Fruit fly (Drosophila melanogaster) whole organism, prepupa: ENCODE measurements around the gene Pex11c.

Experiments used
- Blimp-1 ChIP-seq: fragments of 200-800 bp; sonication (Bioruptor generic); optimal IDR thresholded peaks from 3 replicates; lab custom pipeline; 2017; ENCODE audit warnings: missing biosample characterization, missing genetic modification characterization, mild to moderate bottlenecking, moderate library complexity, missing genetic modification reagents
- CG10669 ChIP-seq: fragments of 200-800 bp; sonication (Bioruptor generic); optimal IDR thresholded peaks from 3 replicates; lab custom pipeline; 2018; ENCODE audit warnings: missing biosample characterization, mild to moderate bottlenecking, missing genetic modification characterization, moderate library complexity
- CG11294 ChIP-seq: fragments of 200-800 bp; sonication (Bioruptor generic); IDR thresholded peaks from 2 replicates; pipeline ENCODE4 v1.3.6; 2022; ENCODE audit warnings: missing biosample characterization, missing genetic modification characterization
- CG11762 ChIP-seq: fragments of 200-800 bp; sonication (Bioruptor generic); optimal IDR thresholded peaks from 3 replicates; lab custom pipeline; 2016; ENCODE audit warnings: missing biosample characterization, missing genetic modification characterization; ENCODE audit not compliant: insufficient read depth
- CG11902 ChIP-seq: fragments of 200-800 bp; sonication (Bioruptor generic); optimal IDR thresholded peaks from 3 replicates; lab custom pipeline; 2016; ENCODE audit warnings: missing biosample characterization, missing genetic modification characterization
- CG15336 ChIP-seq: fragments of 200-800 bp; sonication (Bioruptor generic); IDR thresholded peaks from 2 replicates; pipeline ENCODE4 v1.3.6; 2022; ENCODE audit warnings: missing biosample characterization, missing genetic modification characterization
- CG1621 ChIP-seq: fragments of 200-800 bp; sonication (Bioruptor generic); optimal IDR thresholded peaks from 3 replicates; lab custom pipeline; 2018; ENCODE audit warnings: missing biosample characterization, mild to moderate bottlenecking, missing genetic modification characterization
- CG16779 ChIP-seq: fragments of 200-800 bp; sonication (Bioruptor generic); optimal IDR thresholded peaks from 3 replicates; lab custom pipeline; 2017; ENCODE audit warnings: missing biosample characterization, mild to moderate bottlenecking, missing genetic modification characterization
- CG3032 ChIP-seq: fragments of 200-800 bp; optimal IDR thresholded peaks from 2 replicates; lab custom pipeline; 2019; ENCODE audit warnings: missing biosample characterization, mild to moderate bottlenecking, missing genetic modification characterization, moderate library complexity
- CG31627 ChIP-seq: fragments of 200-800 bp; sonication (Bioruptor generic); optimal IDR thresholded peaks from 3 replicates; lab custom pipeline; 2016; ENCODE audit warnings: missing biosample characterization, missing genetic modification characterization
- CG32006 ChIP-seq: fragments of 200-800 bp; sonication (Bioruptor generic); optimal IDR thresholded peaks from 3 replicates; lab custom pipeline; 2017; ENCODE audit warnings: missing biosample characterization, mild to moderate bottlenecking, missing genetic modification characterization
- CG34406 ChIP-seq: fragments of 200-800 bp; sonication (Bioruptor generic); optimal IDR thresholded peaks from 3 replicates; lab custom pipeline; 2016; ENCODE audit warnings: missing biosample characterization, missing genetic modification characterization
- CG3919 ChIP-seq: fragments of 200-800 bp; sonication (Bioruptor generic); optimal IDR thresholded peaks from 3 replicates; lab custom pipeline; 2016; ENCODE audit warnings: missing biosample characterization, missing genetic modification characterization
- CG4318 ChIP-seq: fragments of 200-800 bp; sonication (Bioruptor generic); optimal IDR thresholded peaks from 3 replicates; lab custom pipeline; 2017; ENCODE audit warnings: missing biosample characterization, mild to moderate bottlenecking, missing genetic modification characterization
- CG6163 ChIP-seq: fragments of 200-800 bp; sonication (Bioruptor generic); IDR thresholded peaks from 3 replicates; pipeline ENCODE4 v1.3.6; 2022; ENCODE audit warnings: missing biosample characterization, missing genetic modification characterization
- CG6276 ChIP-seq: fragments of 200-800 bp; sonication (Bioruptor generic); optimal IDR thresholded peaks from 2 replicates; lab custom pipeline; 2017; ENCODE audit warnings: missing biosample characterization, mild to moderate bottlenecking, missing genetic modification characterization
- CG7368 ChIP-seq: fragments of 200-800 bp; sonication (Bioruptor generic); optimal IDR thresholded peaks from 3 replicates; lab custom pipeline; 2016; ENCODE audit warnings: missing biosample characterization, missing genetic modification characterization
- CG8119 ChIP-seq: fragments of 200-800 bp; sonication (Bioruptor generic); IDR thresholded peaks from 3 replicates; pipeline ENCODE4 v1.3.6; 2022; ENCODE audit warnings: missing biosample characterization, missing genetic modification characterization
- CG8632 ChIP-seq: fragments of 200-800 bp; sonication (Bioruptor generic); optimal IDR thresholded peaks from 3 replicates; lab custom pipeline; 2016; ENCODE audit warnings: missing biosample characterization, missing genetic modification characterization
- Eip75B ChIP-seq: fragments of 200-800 bp; sonication (Bioruptor generic); optimal IDR thresholded peaks from 3 replicates; lab custom pipeline; 2016; ENCODE audit warnings: missing biosample characterization, missing genetic modification characterization
- Eip93F ChIP-seq: fragments of 200-800 bp; sonication (Bioruptor generic); optimal IDR thresholded peaks from 2 replicates; lab custom pipeline; 2016; ENCODE audit warnings: missing biosample characterization, mild to moderate bottlenecking, missing genetic modification characterization
- Ets96B ChIP-seq: fragments of 200-800 bp; optimal IDR thresholded peaks from 2 replicates; lab custom pipeline; 2019; ENCODE audit warnings: missing biosample characterization, mild to moderate bottlenecking, missing genetic modification characterization, moderate library complexity
- Gug ChIP-seq: fragments of 200-800 bp; sonication (Bioruptor generic); IDR thresholded peaks from 2 replicates; pipeline ENCODE4 v1.3.6; 2022; ENCODE audit warnings: missing biosample characterization, missing genetic modification characterization
- Hr38 ChIP-seq: sonication (Bioruptor generic); optimal IDR thresholded peaks from 2 replicates; lab custom pipeline; 2016; ENCODE audit warnings: missing biosample characterization, missing genetic modification characterization
- Hr39 ChIP-seq: fragments of 200-800 bp; sonication (Bioruptor generic); optimal IDR thresholded peaks from 2 replicates; lab custom pipeline; 2016; ENCODE audit warnings: missing biosample characterization, missing genetic modification characterization
- Hr4 ChIP-seq: fragments of 200-800 bp; sonication (Bioruptor generic); optimal IDR thresholded peaks from 3 replicates; lab custom pipeline; 2016; ENCODE audit warnings: missing biosample characterization, missing genetic modification characterization
- OdsH ChIP-seq: fragments of 200-800 bp; sonication (Bioruptor generic); optimal IDR thresholded peaks from 3 replicates; lab custom pipeline; 2016; ENCODE audit warnings: missing biosample characterization, missing genetic modification characterization
- Smox ChIP-seq: fragments of 200-800 bp; sonication (Bioruptor generic); optimal IDR thresholded peaks from 3 replicates; lab custom pipeline; 2016; ENCODE audit warnings: missing biosample characterization, missing genetic modification characterization
- Sox102F ChIP-seq: fragments of 200-800 bp; sonication (Bioruptor generic); optimal IDR thresholded peaks from 2 replicates; lab custom pipeline; 2016; ENCODE audit warnings: missing biosample characterization, mild to moderate bottlenecking, missing genetic modification characterization
- Sox14 ChIP-seq: fragments of 200-800 bp; sonication (Bioruptor generic); optimal IDR thresholded peaks from 3 replicates; lab custom pipeline; 2016; ENCODE audit warnings: missing biosample characterization, missing genetic modification characterization
- achi ChIP-seq: fragments of 200-800 bp; sonication (Bioruptor generic); optimal IDR thresholded peaks from 3 replicates; lab custom pipeline; 2016; ENCODE audit warnings: missing biosample characterization, missing genetic modification characterization
- acj6 ChIP-seq: fragments of 200-800 bp; sonication (Bioruptor generic); optimal IDR thresholded peaks from 3 replicates; lab custom pipeline; 2016; ENCODE audit warnings: missing biosample characterization, missing genetic modification characterization
- cyc ChIP-seq: fragments of 200-800 bp; sonication (Bioruptor generic); optimal IDR thresholded peaks from 3 replicates; lab custom pipeline; 2016; ENCODE audit warnings: missing biosample characterization, missing genetic modification characterization
- dac ChIP-seq: fragments of 200-800 bp; sonication (Bioruptor generic); optimal IDR thresholded peaks from 2 replicates; lab custom pipeline; 2017; ENCODE audit warnings: missing biosample characterization, mild to moderate bottlenecking, missing genetic modification characterization
- dsx ChIP-seq: fragments of 200-800 bp; optimal IDR thresholded peaks from 3 replicates; lab custom pipeline; 2019; ENCODE audit warnings: missing biosample characterization, mild to moderate bottlenecking, missing genetic modification characterization, moderate library complexity; ENCODE audit not compliant: poor library complexity, severe bottlenecking
- eg ChIP-seq: fragments of 200-800 bp; sonication (Bioruptor generic); IDR thresholded peaks from 3 replicates; pipeline ENCODE4 v1.3.6; 2022; ENCODE audit warnings: missing biosample characterization, missing genetic modification characterization
- esn ChIP-seq: fragments of 200-800 bp; sonication (Bioruptor generic); optimal IDR thresholded peaks from 2 replicates; lab custom pipeline; 2016; ENCODE audit warnings: missing biosample characterization, mild to moderate bottlenecking, missing genetic modification characterization, moderate library complexity
- fd85E ChIP-seq: fragments of 200-800 bp; sonication (Bioruptor generic); optimal IDR thresholded peaks from 3 replicates; lab custom pipeline; 2016; ENCODE audit warnings: missing biosample characterization, missing genetic modification characterization
- fkh ChIP-seq: fragments of 200-800 bp; sonication (Bioruptor generic); optimal IDR thresholded peaks from 3 replicates; lab custom pipeline; 2017; ENCODE audit warnings: missing biosample characterization, mild to moderate bottlenecking, missing genetic modification characterization, moderate library complexity
- lz ChIP-seq: fragments of 200-800 bp; sonication (Bioruptor generic); optimal IDR thresholded peaks from 3 replicates; lab custom pipeline; 2016; ENCODE audit warnings: missing biosample characterization, missing genetic modification characterization
- net ChIP-seq: fragments of 200-800 bp; sonication (Bioruptor generic); optimal IDR thresholded peaks from 3 replicates; lab custom pipeline; 2016; ENCODE audit warnings: missing biosample characterization, missing genetic modification characterization
- salr ChIP-seq, 2 experiments: fragments of 200-800 bp; sonication (Bioruptor generic); optimal IDR thresholded peaks; 3 replicates each; lab custom pipeline; 2016 to 2018; ENCODE audit warnings: missing biosample characterization in 2 of 2, missing genetic modification characterization in 2 of 2, mild to moderate bottlenecking in 1 of 2
- ss ChIP-seq, 2 experiments: fragments of 200-800 bp; sonication (Bioruptor generic); optimal IDR thresholded peaks; 2 replicates in 1 of 2; 3 replicates in 1 of 2; lab custom pipeline; 2017 to 2018; ENCODE audit warnings: mild to moderate bottlenecking in 2 of 2, missing biosample characterization in 2 of 2, missing genetic modification characterization in 2 of 2, moderate library complexity in 1 of 2
- svp ChIP-seq: fragments of 200-800 bp; sonication (Bioruptor generic); peaks from one replicate; lab custom pipeline; 2016; ENCODE audit warnings: missing biosample characterization, missing genetic modification characterization
- topi ChIP-seq: fragments of 200-800 bp; sonication (Bioruptor generic); optimal IDR thresholded peaks from 3 replicates; lab custom pipeline; 2016; ENCODE audit warnings: missing biosample characterization, missing genetic modification characterization
- vri ChIP-seq: fragments of 200-800 bp; sonication (Bioruptor generic); optimal IDR thresholded peaks from 3 replicates; lab custom pipeline; 2016; ENCODE audit warnings: missing biosample characterization, mild to moderate bottlenecking, missing genetic modification characterization

The Pex11c gene

dm6 chr3R:23295360-23295772 lies 37.2 kb downstream of the Pex11c start (continued):
- TF ChIP-seq OdsH (GFP tag; lab: Kevin White, UChicago) (peak; percentile 49), fkh (peak; percentile 78), CG31627 (GFP tag; lab: Kevin White, UChicago) (no peak), Hr39 (no peak), CG3919 (GFP tag; lab: Kevin White, UChicago) (peak; percentile 73), achi (GFP tag; lab: Kevin White, UChicago) (peak; percentile 56), CG11902 (GFP tag; lab: Kevin White, UChicago) (no peak), CG11762 (GFP tag; lab: Kevin White, UChicago) (no peak), esn (GFP tag; lab: Kevin White, UChicago) (peak; percentile 52), CG1621 (tag; lab: Kevin White, UChicago) (peak; percentile 72), CG4318 (GFP tag; lab: Kevin White, UChicago) (no peak), Sox102F (peak; percentile 74), acj6 (peak; percentile 23), CG32006 (peak; percentile 51), Gug (GFP tag; lab: Robert Waterston, UW) (no peak), CG8119 (peak; percentile 78), CG34406 (GFP tag; lab: Kevin White, UChicago) (peak; percentile 52), ss (GFP tag; optimal IDR thresholded peaks at IDR 0.05; lab: Kevin White, UChicago) (peak; percentile 83 to 84), CG10669 (GFP tag; lab: Kevin White, UChicago) (peak; percentile 44), cyc (GFP tag; lab: Kevin White, UChicago) (peak; percentile 9), Smox (peak; percentile 22), vri (GFP tag; lab: Kevin White, UChicago) (peak; percentile 82), CG11294 (peak; percentile 31; the same call in 1 of the 2 replicates), Hr4 (GFP tag; lab: Kevin White, UChicago) (peak; percentile 21), CG16779 (tag; lab: Kevin White, UChicago) (peak; percentile 30), CG6276 (GFP tag; lab: Kevin White, UChicago) (peak; percentile 70), dac (GFP tag; lab: Kevin White, UChicago) (peak; percentile 17), salr (GFP tag; optimal IDR thresholded peaks at IDR 0.05; lab: Kevin White, UChicago) (peak; percentile 54 to 58), dsx (GFP tag; lab: Kevin White, UChicago) (peak; percentile 78), CG8632 (peak; percentile 39), eg (peak; percentile 83), Ets96B (tag; lab: Kevin White, UChicago) (peak; percentile 69), svp (GFP tag; lab: Kevin White, UChicago) (peak; percentile 81), CG7368 (peak; percentile 60)

dm6 chr3R:23296146-23296545 lies 38.0 kb downstream of the Pex11c start:
- TF ChIP-seq CG6163 (GFP tag; lab: Robert Waterston, UW) (peak; percentile 19; the same call in 1 of the 3 replicates), Hr38 (GFP tag; lab: Kevin White, UChicago) (no peak), eg (peak; percentile 52; the same call in 2 of the 3 replicates), CG15336 (GFP tag; lab: Robert Waterston, UW) (peak; percentile 62), CG8119 (peak; percentile 39; the same call in 1 of the 3 replicates)

dm6 chr3R:23297132-23297862 lies 39.1 kb downstream of the Pex11c start:
- TF ChIP-seq Hr39 (peak; percentile 53), achi (GFP tag; lab: Kevin White, UChicago) (peak; percentile 38), eg (no peak), CG34406 (GFP tag; lab: Kevin White, UChicago) (peak; percentile 34), topi (GFP tag; lab: Kevin White, UChicago) (peak; percentile 59), CG15336 (GFP tag; lab: Robert Waterston, UW) (no peak), CG31627 (GFP tag; lab: Kevin White, UChicago) (peak; percentile 53), OdsH (GFP tag; lab: Kevin White, UChicago) (peak; percentile 30), CG1621 (tag; lab: Kevin White, UChicago) (no peak), fd85E (GFP tag; lab: Kevin White, UChicago) (no peak), Sox14 (peak; percentile 13), CG3032 (tag; lab: Kevin White, UChicago) (no peak), lz (GFP tag; lab: Kevin White, UChicago) (peak; percentile 50), Eip75B (GFP tag; lab: Kevin White, UChicago) (peak; percentile 34), net (GFP tag; lab: Kevin White, UChicago) (no peak), Hr4 (GFP tag; lab: Kevin White, UChicago) (no peak), Blimp-1 (GFP tag; lab: Kevin White, UChicago) (no peak), CG7368 (no peak), Eip93F (GFP tag; lab: Kevin White, UChicago) (no peak), CG11762 (GFP tag; lab: Kevin White, UChicago) (no peak), vri (GFP tag; lab: Kevin White, UChicago) (peak; percentile 37), CG8632 (peak; percentile 31)
